Fruit fly (Drosophila melanogaster): Measurements from ENCODE around the gene Dys.
A peak's percentile ranks its signal among the peaks of the same experiment; 100 is the strongest.

Dys gene

DNA sequence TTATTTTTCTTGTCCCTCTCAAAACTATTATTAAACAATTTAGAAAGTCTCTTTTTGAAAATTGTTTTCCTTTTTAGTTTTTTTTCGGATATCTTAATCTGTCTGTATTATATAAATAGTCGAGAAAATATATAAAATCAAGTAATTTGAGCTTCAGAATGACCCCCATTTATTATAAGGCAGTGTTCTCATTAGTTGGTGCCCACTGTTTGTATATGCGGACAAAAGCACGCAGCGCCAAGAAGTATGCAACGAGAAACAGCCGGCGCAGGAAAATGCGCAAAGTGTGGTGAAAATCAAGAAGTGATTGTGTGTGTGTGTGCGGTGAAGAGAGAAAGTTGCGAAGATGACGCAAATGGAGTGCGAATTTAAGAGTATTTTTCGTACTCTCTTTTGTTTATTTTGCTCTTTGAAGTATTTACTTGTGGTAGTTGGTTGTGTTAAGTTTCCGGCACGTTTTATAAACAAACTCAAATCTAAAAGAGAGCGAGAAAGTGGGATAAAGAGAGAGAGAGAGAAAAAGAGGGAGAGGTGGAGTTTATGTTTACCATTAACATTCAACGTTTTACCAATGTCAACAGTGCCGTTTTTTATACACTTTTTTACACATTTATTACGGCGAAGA lies 42.3 kb downstream of the Dys start (continued):
- TF ChIP-seq cg (GFP tag; optimal IDR thresholded peaks at IDR 0.05) (peak; percentile 59), NfI (GFP tag; optimal IDR thresholded peaks at IDR 0.05) (peak; percentile 11), CG3995 (GFP tag; optimal IDR thresholded peaks at IDR 0.05) (no peak), prd (optimal IDR thresholded peaks at IDR 0.05) (no peak), prd (GFP tag; IDR thresholded peaks at IDR 0.05) (no peak), HLH4C (GFP tag; IDR thresholded peaks at IDR 0.05; ENCODE audit: partially characterized antibody) (no peak), bigmax (GFP tag; optimal IDR thresholded peaks at IDR 0.05) (no peak), Hr51 (GFP tag; optimal IDR thresholded peaks at IDR 0.05) (peak in 1 of 2 experiments; percentile 28), unc-4 (GFP tag; IDR thresholded peaks at IDR 0.05; ENCODE audit: partially characterized antibody) (no peak), CG13775 (GFP tag; optimal IDR thresholded peaks at IDR 0.05) (no peak), her (GFP tag; optimal IDR thresholded peaks at IDR 0.05) (no peak), knrl (GFP tag; IDR thresholded peaks at IDR 0.05; ENCODE audit: partially characterized antibody) (no peak), CG2129 (GFP tag; IDR thresholded peaks at IDR 0.05; ENCODE audit: partially characterized antibody) (no peak), PHDP (tag; optimal IDR thresholded peaks at IDR 0.05) (peak; percentile 0)

DNA sequence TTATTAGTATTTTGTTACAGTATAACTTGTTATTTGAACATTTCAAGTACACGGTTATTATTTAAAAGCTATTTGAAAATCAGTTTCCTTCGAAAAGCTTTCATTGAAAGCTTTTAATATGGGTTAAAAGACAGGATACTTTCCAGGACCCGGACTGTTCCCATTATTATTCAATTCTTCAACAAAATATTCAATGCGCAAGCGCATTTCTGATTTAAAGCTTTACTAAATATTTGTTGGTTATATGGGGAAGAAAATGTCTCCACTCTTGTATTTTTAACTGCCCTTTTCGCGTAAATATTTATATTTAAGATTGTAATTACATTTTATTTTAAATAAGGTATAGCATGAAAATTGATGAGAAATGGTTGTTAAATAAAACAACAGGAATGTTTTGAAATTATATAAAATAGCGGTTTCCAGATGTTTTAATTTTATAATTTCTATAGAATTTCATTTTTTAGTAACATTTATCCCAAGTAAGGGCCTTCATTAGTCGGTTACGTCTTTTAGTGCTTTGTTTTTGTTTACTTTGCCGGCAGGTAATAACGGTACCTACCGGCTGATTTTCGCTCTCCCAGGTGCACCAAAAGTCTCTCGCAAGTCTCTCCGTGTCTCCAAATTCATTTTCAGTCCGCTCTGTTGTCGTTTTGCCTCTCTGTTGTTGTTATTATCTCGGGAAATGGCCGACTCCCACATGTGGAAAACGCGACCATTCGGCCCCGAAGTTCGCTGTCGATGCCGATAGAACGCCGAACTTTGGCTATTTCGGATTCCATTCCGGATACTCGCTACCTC lies 47.7 kb downstream of the Dys start:
- TF ChIP-seq Ssrp (tag; optimal IDR thresholded peaks at IDR 0.05) (no peak), B-H1 (GFP tag; IDR thresholded peaks at IDR 0.05) (no peak), Dbx (GFP tag; IDR thresholded peaks at IDR 0.05) (0 out of 3 replicates have a peak, but pooled peaks have one; percentile 20), CoRest (tag; optimal IDR thresholded peaks at IDR 0.05) (no peak), crc (GFP tag; optimal IDR thresholded peaks at IDR 0.05) (no peak), CG7839 (tag; optimal IDR thresholded peaks at IDR 0.05) (peak; percentile 42), otp (GFP tag; IDR thresholded peaks at IDR 0.05) (no peak), D19A (tag; optimal IDR thresholded peaks at IDR 0.05) (peak; percentile 94), sug (tag; optimal IDR thresholded peaks at IDR 0.05) (no peak), ac (GFP tag; optimal IDR thresholded peaks at IDR 0.05) (no peak), sna (GFP tag; IDR thresholded peaks at IDR 0.05; ENCODE audit: partially characterized antibody) (0 out of 2 replicates have a peak, but pooled peaks have one; percentile 32), Deaf1 (tag; optimal IDR thresholded peaks at IDR 0.05) (peak; percentile 98), row (GFP tag; IDR thresholded peaks at IDR 0.05) (peak; percentile 56), Antp (GFP tag; optimal IDR thresholded peaks at IDR 0.05) (no peak), CG7556 (GFP tag; optimal IDR thresholded peaks at IDR 0.05) (peak; percentile 14), chinmo (GFP tag; IDR thresholded peaks at IDR 0.05; ENCODE audit: partially characterized antibody) (0 out of 4 replicates have a peak, but pooled peaks have one; percentile 52), CG18764 (GFP tag; optimal IDR thresholded peaks at IDR 0.05) (no peak), sens-2 (GFP tag; IDR thresholded peaks at IDR 0.05) (no peak), org-1 (GFP tag; optimal IDR thresholded peaks at IDR 0.05) (no peak), CG34422 (GFP tag; IDR thresholded peaks at IDR 0.05) (peak; percentile 39; the same call in 1 of the 3 replicates), slp2 (GFP tag; optimal IDR thresholded peaks at IDR 0.05) (no peak), CG13296 (GFP tag; optimal IDR thresholded peaks at IDR 0.05) (peak; percentile 20), Mes4 (GFP tag; optimal IDR thresholded peaks at IDR 0.05) (no peak), CG12744 (GFP tag; optimal IDR thresholded peaks at IDR 0.05) (no peak), fd96Cb (tag; optimal IDR thresholded peaks at IDR 0.05) (peak; percentile 12), sens (GFP tag) (peak; percentile 75), Bgb (GFP tag; IDR thresholded peaks at IDR 0.05; ENCODE audit: partially characterized antibody) (no peak), Vsx1 (GFP tag; optimal IDR thresholded peaks at IDR 0.05) (peak; percentile 19), CG11723 (GFP tag; optimal IDR thresholded peaks at IDR 0.05) (no peak), Optix (GFP tag; IDR thresholded peaks at IDR 0.05) (no peak), CG10543 (GFP tag; optimal IDR thresholded peaks at IDR 0.05) (peak; percentile 17), cato (GFP tag; optimal IDR thresholded peaks at IDR 0.05; ENCODE audit: borderline replicate concordance) (no peak), gfzf (GFP tag; optimal IDR thresholded peaks at IDR 0.05) (no peak)
